Worm (Caenorhabditis elegans): Measurements from ENCODE around the gene rab-28.
A peak's percentile ranks its signal among the peaks of the same experiment; 100 is the strongest.
"Not testable (repeated sequence)": the region's sequence is repeated elsewhere in the genome, so short reads cannot be mapped to it uniquely, and the experiment has no call there.

The rab-28 gene

DNA sequence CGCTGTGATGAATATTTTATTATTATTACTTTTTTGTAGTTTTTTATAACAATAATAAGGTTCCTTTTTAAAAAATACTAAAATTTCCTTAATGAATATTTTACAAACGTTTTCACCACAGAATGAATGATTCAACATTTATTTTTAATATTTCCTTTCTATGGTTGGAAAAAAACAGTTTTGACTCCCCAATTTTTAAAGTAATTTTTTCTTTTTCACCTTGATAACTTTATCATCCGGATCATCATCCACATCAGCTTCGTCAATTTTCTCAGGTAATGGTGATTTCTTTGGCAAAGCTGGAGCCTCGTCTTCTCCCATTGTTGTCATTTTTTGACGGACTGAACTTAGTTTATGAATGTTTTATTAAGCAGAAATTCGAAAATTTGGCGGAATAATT lies at the start of gene rab-28:
Gene rab-28 (minus strand): TSS at position 343 of the 400 bp plus-strand sequence.
- TF ChIP-seq unc-39 (tag; optimal IDR thresholded peaks at IDR 0.05) (no peak), nhr-25 (tag; optimal IDR thresholded peaks at IDR 0.05) (no peak), mdl-1 (tag; optimal IDR thresholded peaks at IDR 0.05) (no peak), nhr-12 (tag; optimal IDR thresholded peaks at IDR 0.05) (no peak), ztf-1 (GFP tag; conservative IDR thresholded peaks at IDR 0.05) (no peak), nhr-237 (tag; optimal IDR thresholded peaks at IDR 0.05) (no peak), lin-39 (tag; optimal IDR thresholded peaks at IDR 0.05) (no peak), R02D3.7 (tag; optimal IDR thresholded peaks at IDR 0.05) (no peak), aly-2 (tag; optimal IDR thresholded peaks at IDR 0.05) (no peak)

DNA sequence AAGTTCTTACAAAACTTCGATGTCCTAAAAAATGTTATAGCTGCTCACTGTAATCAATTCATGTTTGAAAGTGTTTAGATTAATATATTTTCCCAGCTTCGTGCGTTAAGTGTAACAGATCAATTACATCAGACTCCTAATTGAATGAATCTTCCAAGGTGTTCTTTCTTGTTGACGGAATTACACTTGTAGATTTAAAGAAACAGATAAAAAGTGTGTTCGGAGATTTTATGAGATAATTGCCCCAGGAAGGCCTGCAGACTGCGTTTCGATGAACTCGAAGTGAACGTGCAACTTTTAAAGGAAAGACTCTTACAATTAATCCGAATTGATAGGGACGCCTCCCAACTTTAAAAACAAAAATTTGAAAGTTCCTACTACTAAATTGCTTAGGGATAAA lies 45.8 kb upstream of the rab-28 start:
- TF ChIP-seq elt-1 (tag; optimal IDR thresholded peaks at IDR 0.05) (peak; percentile 73), ztf-1 (GFP tag; conservative IDR thresholded peaks at IDR 0.05) (no peak)

DNA sequence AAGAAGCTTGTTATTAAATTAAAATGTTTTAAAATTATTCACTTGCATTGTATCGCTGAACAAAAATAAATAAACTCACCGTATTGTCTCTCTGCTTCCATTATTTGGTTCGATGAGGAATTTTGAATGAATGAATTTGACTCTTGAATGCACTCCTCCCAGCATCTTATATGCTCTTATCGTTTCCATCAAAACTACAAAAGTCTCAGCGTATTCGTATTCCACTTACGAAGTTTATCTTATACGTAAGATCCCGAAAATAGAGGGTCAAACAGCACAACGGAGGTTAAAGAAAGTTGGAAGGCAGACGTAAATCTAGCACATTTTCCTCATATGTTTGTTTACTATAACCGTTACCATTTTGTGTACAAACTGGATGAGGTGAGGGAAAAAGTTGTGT lies 42.5 kb upstream of the rab-28 start, which contains the start of gene nhr-267:
Gene nhr-267 (minus strand): TSS at position 101 of the 400 bp plus-strand sequence.
- TF ChIP-seq nhr-21, C34F6.9, nhr-6 (tag; optimal IDR thresholded peaks at IDR 0.05): not testable (repeated sequence)

DNA sequence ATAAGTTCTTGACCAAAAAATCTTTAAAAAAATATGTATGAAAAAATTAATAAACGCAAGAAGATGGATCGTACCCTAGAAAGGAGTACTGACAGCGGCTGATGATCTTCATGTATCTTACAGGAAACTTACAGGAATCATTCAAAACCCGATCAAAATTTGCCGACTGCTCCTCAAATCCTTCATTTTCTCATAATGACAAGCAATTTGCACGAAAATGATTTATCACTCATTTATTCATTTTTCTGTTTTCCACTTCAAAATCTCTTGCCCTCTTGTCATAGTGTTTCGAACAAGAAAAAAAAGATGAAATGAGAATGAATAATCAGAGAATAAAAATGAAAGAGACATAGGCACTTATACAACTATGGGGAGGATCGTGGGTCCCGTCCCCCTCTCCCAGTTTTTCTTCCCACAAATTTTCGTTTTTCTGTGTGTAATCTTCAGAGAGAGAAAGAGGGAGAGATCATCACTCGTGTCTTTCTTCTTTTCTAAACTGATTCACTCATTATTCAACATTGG lies 30.3 kb upstream of the rab-28 start, which contains the start of gene nmy-3:
Gene nmy-3 (plus strand): TSS at position 472 of the 522 bp plus-strand sequence.
- TF ChIP-seq unc-62 (GFP tag; optimal IDR thresholded peaks at IDR 0.05): no peak
- TF ChIP-seq sem-4 (tag; optimal IDR thresholded peaks at IDR 0.05): no peak
- no peak for TF ChIP-seq lin-39 (tag; optimal IDR thresholded peaks at IDR 0.05)
- no peak for TF ChIP-seq mab-5 (tag; optimal IDR thresholded peaks at IDR 0.05)
- TF ChIP-seq nhr-12 (tag; optimal IDR thresholded peaks at IDR 0.05): no peak
- no peak for TF ChIP-seq nhr-21 (tag; optimal IDR thresholded peaks at IDR 0.05)
- no peak for TF ChIP-seq dmd-4 (tag; optimal IDR thresholded peaks at IDR 0.05)
- no peak for TF ChIP-seq ztf-4 (tag; optimal IDR thresholded peaks at IDR 0.05)
- no peak for TF ChIP-seq gmeb-1 (tag; optimal IDR thresholded peaks at IDR 0.05)

- TF ChIP-seq mab-5 (tag; optimal IDR thresholded peaks at IDR 0.05): no peak
- TF ChIP-seq nhr-237 (tag; optimal IDR thresholded peaks at IDR 0.05): no peak
- no peak for TF ChIP-seq lin-13 (GFP tag; optimal IDR thresholded peaks at IDR 0.05)
- no peak for TF ChIP-seq alr-1 (tag; optimal IDR thresholded peaks at IDR 0.05)
- TF ChIP-seq ztf-4 (tag; optimal IDR thresholded peaks at IDR 0.05): no peak
- TF ChIP-seq skn-1 (tag; optimal IDR thresholded peaks at IDR 0.05): no peak
- TF ChIP-seq lsy-2 (tag; optimal IDR thresholded peaks at IDR 0.05): no peak
- TF ChIP-seq unc-62 (GFP tag; optimal IDR thresholded peaks at IDR 0.05): no peak
- no peak for TF ChIP-seq nhr-25 (tag; optimal IDR thresholded peaks at IDR 0.05)
- TF ChIP-seq gmeb-1 (tag; optimal IDR thresholded peaks at IDR 0.05): no peak
- no peak for TF ChIP-seq nhr-12 (tag; optimal IDR thresholded peaks at IDR 0.05)
- TF ChIP-seq ceh-82 (tag; optimal IDR thresholded peaks at IDR 0.05): no peak
- no peak for TF ChIP-seq aly-2 (tag; optimal IDR thresholded peaks at IDR 0.05)
- no peak for TF ChIP-seq nhr-21 (tag; optimal IDR thresholded peaks at IDR 0.05)
- no peak for TF ChIP-seq ztf-1 (GFP tag; conservative IDR thresholded peaks at IDR 0.05)
- TF ChIP-seq nhr-23 (tag; optimal IDR thresholded peaks at IDR 0.05): no peak
Observed at ce11 chrIV:9269796-9270195, 26.0 kb upstream of the rab-28 start, which contains the start of gene flh-3. Gene flh-3, plus strand, starts transcription at chrIV:9270096.

DNA sequence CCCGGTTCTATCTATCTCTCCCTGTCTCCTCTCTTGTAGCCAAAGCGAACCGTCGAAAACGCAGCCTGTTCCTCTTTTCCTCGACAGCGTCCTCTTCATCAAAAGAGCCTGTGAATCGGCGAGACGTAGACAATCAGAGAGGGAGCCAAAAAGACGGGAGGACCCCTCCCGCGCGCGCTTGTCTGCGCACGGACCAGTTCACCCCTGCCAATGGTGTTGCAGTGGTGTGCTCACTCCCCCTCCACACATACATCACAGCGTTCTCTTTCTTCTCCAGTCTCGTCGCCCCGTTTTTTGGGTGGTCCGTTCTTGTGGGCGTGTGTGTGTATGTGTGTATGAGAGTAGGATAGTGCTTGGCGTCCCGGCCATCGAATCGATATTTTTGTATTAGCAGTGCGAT lies 25.1 kb upstream of the rab-28 start:
- TF ChIP-seq nhr-21 (tag; optimal IDR thresholded peaks at IDR 0.05): no peak
- no peak for TF ChIP-seq ztf-11 (tag; optimal IDR thresholded peaks at IDR 0.05)
- TF ChIP-seq lin-11 (tag; optimal IDR thresholded peaks at IDR 0.05): no peak

DNA sequence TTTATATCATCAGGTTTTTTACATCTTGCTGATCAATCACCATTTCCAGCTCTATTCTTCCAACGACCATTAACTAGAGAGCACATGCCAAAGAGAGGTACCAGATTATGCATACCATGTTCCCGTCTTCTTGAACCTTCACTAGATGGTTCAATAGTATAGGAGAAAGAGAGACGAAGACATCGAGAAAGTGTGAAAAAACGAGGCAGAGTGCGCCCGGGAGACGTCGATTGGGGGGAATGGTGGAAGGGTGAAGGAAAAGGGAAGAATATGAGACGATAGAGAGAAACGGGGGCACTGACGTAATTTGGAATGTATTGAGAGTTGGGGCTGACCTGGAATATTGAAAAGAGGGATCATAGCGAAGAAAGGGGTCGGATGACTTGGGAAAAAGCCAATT lies 23.8 kb upstream of the rab-28 start:
- TF ChIP-seq C34F6.9 (tag; optimal IDR thresholded peaks at IDR 0.05): no peak
- TF ChIP-seq mbf-1 (tag; optimal IDR thresholded peaks at IDR 0.05): no peak
- no peak for TF ChIP-seq blmp-1 (tag; optimal IDR thresholded peaks at IDR 0.05; ENCODE audit: insufficient read depth)
- TF ChIP-seq nhr-23 (tag; optimal IDR thresholded peaks at IDR 0.05): no peak
- TF ChIP-seq elt-3 (tag; optimal IDR thresholded peaks at IDR 0.05): no peak
- TF ChIP-seq snpc-4 (tag; optimal IDR thresholded peaks at IDR 0.05): no peak
- no peak for TF ChIP-seq unc-62 (GFP tag; optimal IDR thresholded peaks at IDR 0.05)
